Fruit fly (Drosophila melanogaster) whole organism, embryonic: ENCODE measurements around the gene Abl.
A peak's percentile ranks its signal among the peaks of the same experiment; 100 is the strongest.

Experiments
- CG10274 ChIP-seq: fragments of 200-800 bp; sonication (Bioruptor generic); optimal IDR thresholded peaks from 3 replicates; lab custom pipeline; 2017; ENCODE audit warnings: missing biosample characterization, mild to moderate bottlenecking, missing genetic modification characterization
- CG10979 ChIP-seq: fragments of 200-800 bp; sonication (Bioruptor generic); optimal IDR thresholded peaks from 2 replicates; lab custom pipeline; 2018; ENCODE audit warnings: missing biosample characterization, mild to moderate bottlenecking, missing genetic modification characterization, moderate library complexity
- CG12769 ChIP-seq: fragments of 200-800 bp; sonication (Bioruptor generic); optimal IDR thresholded peaks from 2 replicates; lab custom pipeline; 2019; ENCODE audit warnings: missing biosample characterization, mild to moderate bottlenecking, missing genetic modification characterization, moderate library complexity
- CG13296 ChIP-seq: fragments of 200-800 bp; sonication (Bioruptor generic); optimal IDR thresholded peaks from 3 replicates; lab custom pipeline; 2018; ENCODE audit warnings: missing biosample characterization, mild to moderate bottlenecking, missing genetic modification characterization
- CG13894 ChIP-seq: fragments of 200-800 bp; sonication (Bioruptor generic); optimal IDR thresholded peaks from 3 replicates; lab custom pipeline; 2018; ENCODE audit warnings: missing biosample characterization, mild to moderate bottlenecking, missing genetic modification characterization, moderate library complexity
- CG14860 ChIP-seq: fragments of 200-800 bp; sonication (Bioruptor generic); IDR thresholded peaks from 3 replicates; pipeline ENCODE4 v1.3.6; 2022; ENCODE audit warnings: missing biosample characterization, missing genetic modification characterization; ENCODE audit not compliant: partially characterized antibody
- CG15479 ChIP-seq: fragments of 200-800 bp; sonication (Bioruptor generic); optimal IDR thresholded peaks from 3 replicates; lab custom pipeline; 2019; ENCODE audit warnings: missing biosample characterization, mild to moderate bottlenecking, missing genetic modification characterization, moderate library complexity
- CG1602 ChIP-seq: fragments of 200-800 bp; sonication (Bioruptor generic); optimal IDR thresholded peaks from 3 replicates; lab custom pipeline; 2016; ENCODE audit warnings: missing biosample characterization, missing genetic modification characterization
- CG17359 ChIP-seq: fragments of 200-800 bp; sonication (Bioruptor generic); optimal IDR thresholded peaks from 3 replicates; lab custom pipeline; 2018; ENCODE audit warnings: missing biosample characterization, mild to moderate bottlenecking, missing genetic modification characterization, moderate library complexity
- CG17802 ChIP-seq: fragments of 200-800 bp; sonication (Bioruptor generic); optimal IDR thresholded peaks from 2 replicates; lab custom pipeline; 2018; ENCODE audit warnings: missing biosample characterization, mild to moderate bottlenecking, missing genetic modification characterization, moderate library complexity
- CG3065 ChIP-seq: fragments of 200-800 bp; sonication (Bioruptor generic); optimal IDR thresholded peaks from 2 replicates; lab custom pipeline; 2016; ENCODE audit warnings: missing biosample characterization, missing genetic modification characterization
- CG31441 ChIP-seq: fragments of 200-800 bp; sonication (Bioruptor generic); IDR thresholded peaks from 2 replicates; pipeline ENCODE4 v1.3.6; 2022; ENCODE audit warnings: missing biosample characterization, missing genetic modification characterization
- CG34422 ChIP-seq: fragments of 200-800 bp; sonication (Bioruptor generic); IDR thresholded peaks from 3 replicates; pipeline ENCODE4 v1.3.6; 2022; ENCODE audit warnings: missing biosample characterization, missing genetic modification characterization
- CG4328 ChIP-seq: fragments of 200-800 bp; sonication (Bioruptor generic); optimal IDR thresholded peaks from 3 replicates; lab custom pipeline; 2017; ENCODE audit warnings: missing biosample characterization, missing genetic modification reagents, missing genetic modification characterization
- CG7745 ChIP-seq: fragments of 200-800 bp; sonication (Bioruptor generic); optimal IDR thresholded peaks from 2 replicates; lab custom pipeline; 2018; ENCODE audit warnings: missing biosample characterization, mild to moderate bottlenecking, missing genetic modification characterization, moderate library complexity
- CG7928 ChIP-seq: fragments of 200-800 bp; sonication (Bioruptor generic); optimal IDR thresholded peaks from 2 replicates; lab custom pipeline; 2017; ENCODE audit warnings: missing biosample characterization, mild to moderate bottlenecking, missing genetic modification characterization
- CG9609 ChIP-seq: fragments of 200-800 bp; sonication (Bioruptor generic); optimal IDR thresholded peaks from 3 replicates; lab custom pipeline; 2016; ENCODE audit warnings: missing biosample characterization, missing genetic modification characterization
- CkIIα-i1 ChIP-seq: fragments of 200-800 bp; sonication (Bioruptor generic); IDR thresholded peaks from 2 replicates; pipeline ENCODE4 v1.3.6; 2022; ENCODE audit warnings: missing biosample characterization, missing genetic modification characterization
- Eip74EF ChIP-seq, 2 experiments: fragments of 200-800 bp in 1 of 2; fragments of >200 bp in 1 of 2; sonication (Bioruptor generic) in 1 of 2; optimal IDR thresholded peaks; 2 replicates each; lab custom pipeline; 2017 to 2019; ENCODE audit warnings: missing biosample characterization in 2 of 2, missing genetic modification characterization in 2 of 2, mild to moderate bottlenecking in 1 of 2, moderate library complexity in 1 of 2
- Ets65A ChIP-seq: fragments of 200-800 bp; sonication (Bioruptor generic); peaks from one replicate; lab custom pipeline; 2016; ENCODE audit warnings: missing biosample characterization, missing genetic modification characterization
- Fer2 ChIP-seq: fragments of 200-800 bp; sonication (Bioruptor generic); optimal IDR thresholded peaks from 2 replicates; lab custom pipeline; 2018; ENCODE audit warnings: missing biosample characterization, mild to moderate bottlenecking, missing genetic modification characterization, moderate library complexity
- HmgD ChIP-seq: fragments of 200-800 bp; sonication (Bioruptor generic); optimal IDR thresholded peaks from 3 replicates; lab custom pipeline; 2016; ENCODE audit warnings: missing biosample characterization, missing genetic modification characterization
- Nf-YB ChIP-seq: fragments of 200-800 bp; sonication (Bioruptor generic); optimal IDR thresholded peaks from 3 replicates; lab custom pipeline; 2019; ENCODE audit warnings: missing biosample characterization, mild to moderate bottlenecking, missing genetic modification characterization, moderate library complexity
- Tbp ChIP-seq: fragments of >200 bp; optimal IDR thresholded peaks from 2 replicates; lab custom pipeline; 2018; ENCODE audit warnings: missing biosample characterization, missing genetic modification characterization
- Usf ChIP-seq: fragments of 200-800 bp; sonication (Bioruptor generic); optimal IDR thresholded peaks from 2 replicates; lab custom pipeline; 2017; ENCODE audit warnings: missing genotype, missing biosample characterization, missing genetic modification characterization
- cas ChIP-seq: fragments of 200-800 bp; sonication (Bioruptor generic); IDR thresholded peaks from 2 replicates; pipeline ENCODE4 v1.3.6; 2022; ENCODE audit warnings: missing biosample characterization, missing genetic modification characterization
- cato ChIP-seq: fragments of 200-800 bp; sonication (Bioruptor generic); optimal IDR thresholded peaks from 2 replicates; lab custom pipeline; 2016; ENCODE audit warnings: missing biosample characterization, missing genetic modification characterization, borderline replicate concordance
- crp ChIP-seq, 2 experiments: fragments of 200-800 bp; sonication (Bioruptor generic); optimal IDR thresholded peaks; 2 replicates in 1 of 2; 3 replicates in 1 of 2; lab custom pipeline; 2017; ENCODE audit warnings: missing biosample characterization in 2 of 2, missing genetic modification characterization in 2 of 2, mild to moderate bottlenecking in 1 of 2, moderate library complexity in 1 of 2
- dati ChIP-seq: fragments of 200-800 bp; sonication (Bioruptor generic); IDR thresholded peaks from 2 replicates; pipeline ENCODE4 v1.3.6; 2022; ENCODE audit warnings: missing biosample characterization, missing genetic modification characterization
- dimm ChIP-seq: fragments of 200-800 bp; sonication (Bioruptor generic); IDR thresholded peaks from 2 replicates; pipeline ENCODE4 v1.3.6; 2022; ENCODE audit warnings: missing biosample characterization, missing genetic modification characterization
- dysf ChIP-seq: fragments of 200-800 bp; sonication (Bioruptor generic); IDR thresholded peaks from 3 replicates; pipeline ENCODE4 v1.3.6; 2022; ENCODE audit warnings: missing biosample characterization, missing genetic modification characterization
- emc ChIP-seq: fragments of 200-800 bp; sonication (Bioruptor generic); optimal IDR thresholded peaks from 2 replicates; lab custom pipeline; 2016; ENCODE audit warnings: missing biosample characterization, missing genetic modification characterization
- exex ChIP-seq: fragments of 200-800 bp; sonication (Bioruptor generic); optimal IDR thresholded peaks from 4 replicates; lab custom pipeline; 2018; ENCODE audit warnings: missing biosample characterization, mild to moderate bottlenecking, missing genetic modification characterization, moderate library complexity
- eyg ChIP-seq: fragments of 200-800 bp; sonication (Bioruptor generic); optimal IDR thresholded peaks from 3 replicates; lab custom pipeline; 2016; ENCODE audit warnings: missing biosample characterization, missing genetic modification characterization
- fru ChIP-seq: fragments of >200 bp; optimal IDR thresholded peaks from 2 replicates; lab custom pipeline; 2017
- ftz-f1 ChIP-seq: fragments of 200-800 bp; sonication (Bioruptor generic); optimal IDR thresholded peaks from 2 replicates; lab custom pipeline; 2016; ENCODE audit warnings: missing biosample characterization, missing genetic modification characterization
- gfzf ChIP-seq: fragments of 200-800 bp; sonication (Bioruptor generic); optimal IDR thresholded peaks from 2 replicates; lab custom pipeline; 2016; ENCODE audit warnings: missing biosample characterization, mild to moderate bottlenecking, missing genetic modification characterization, moderate library complexity
- hb ChIP-seq: fragments of 200-800 bp; sonication (Bioruptor generic); IDR thresholded peaks from 3 replicates; pipeline ENCODE4 v1.3.6; 2022; ENCODE audit warnings: missing biosample characterization, missing genetic modification characterization; ENCODE audit not compliant: partially characterized antibody
- hkb ChIP-seq, 2 experiments: fragments of 200-800 bp in 1 of 2; fragments of >200 bp in 1 of 2; sonication (Bioruptor generic) in 1 of 2; IDR thresholded peaks in 1 of 2; optimal IDR thresholded peaks in 1 of 2; 2 replicates each; pipeline versions ENCODE4 v1.3.6 to Lab custom; 2017 to 2022; ENCODE audit warnings: missing biosample characterization in 1 of 2, missing genetic modification characterization in 1 of 2
- ind ChIP-seq: fragments of 200-800 bp; sonication (Bioruptor generic); optimal IDR thresholded peaks from 3 replicates; lab custom pipeline; 2016; ENCODE audit warnings: missing biosample characterization, missing genetic modification characterization
- insv ChIP-seq, 2 experiments: fragments of 200-800 bp; sonication (Bioruptor generic); optimal IDR thresholded peaks; 3 replicates each; lab custom pipeline; 2016 to 2018; ENCODE audit warnings: missing biosample characterization in 2 of 2, missing genetic modification characterization in 2 of 2
- jing ChIP-seq: fragments of 200-800 bp; sonication (Bioruptor generic); optimal IDR thresholded peaks from 2 replicates; lab custom pipeline; 2018; ENCODE audit warnings: missing biosample characterization, mild to moderate bottlenecking, missing genetic modification characterization
- nom ChIP-seq: fragments of 200-800 bp; sonication (Bioruptor generic); optimal IDR thresholded peaks from 2 replicates; lab custom pipeline; 2017; ENCODE audit warnings: missing biosample characterization, missing genetic modification characterization, mild to moderate bottlenecking, moderate library complexity, missing genetic modification reagents
- pho ChIP-seq: fragments of 200-800 bp; sonication (Bioruptor generic); optimal IDR thresholded peaks from 2 replicates; lab custom pipeline; 2016; ENCODE audit warnings: missing biosample characterization, missing genetic modification characterization
- psq ChIP-seq: fragments of 200-800 bp; sonication (Bioruptor generic); optimal IDR thresholded peaks from 2 replicates; lab custom pipeline; 2017; ENCODE audit warnings: missing biosample characterization, missing genetic modification characterization
- ro ChIP-seq: fragments of 200-800 bp; sonication (Bioruptor generic); IDR thresholded peaks from 2 replicates; pipeline ENCODE4 v1.3.6; 2022; ENCODE audit warnings: missing biosample characterization, missing genetic modification characterization
- sens ChIP-seq: fragments of 200-800 bp; sonication (Bioruptor generic); peaks from one replicate; lab custom pipeline; 2016; ENCODE audit warnings: missing biosample characterization, missing genetic modification characterization
- sisA ChIP-seq: fragments of 200-800 bp; sonication (Bioruptor generic); IDR thresholded peaks from 2 replicates; pipeline ENCODE4 v1.3.6; 2022; ENCODE audit warnings: missing biosample characterization, missing genetic modification characterization
- tup ChIP-seq: fragments of 200-800 bp; sonication (Bioruptor generic); optimal IDR thresholded peaks from 2 replicates; lab custom pipeline; 2016; ENCODE audit warnings: missing biosample characterization, mild to moderate bottlenecking, missing genetic modification characterization, moderate library complexity
- wdn ChIP-seq: fragments of 200-800 bp; sonication (Bioruptor generic); IDR thresholded peaks from 2 replicates; pipeline ENCODE4 v1.3.6; 2022; ENCODE audit warnings: missing biosample characterization, missing genetic modification characterization
- yki ChIP-seq: fragments of >200 bp; optimal IDR thresholded peaks from 3 replicates; lab custom pipeline; 2018

The Abl gene

dm6 chr3L:16584074-16584578 is 63.6 kb downstream of the Abl start, which contains the start of gene UQCR-C2 (continued):
- no peak for TF ChIP-seq hb (GFP tag; lab: Robert Waterston, UW)
- no peak for TF ChIP-seq jing (GFP tag; lab: Kevin White, UChicago)
- TF ChIP-seq pho (GFP tag; lab: Kevin White, UChicago), result no peak
- TF ChIP-seq CG17802, result no peak
- TF ChIP-seq CkIIα-i1, result no peak
- no peak for TF ChIP-seq CG12769 (tag; lab: Kevin White, UChicago)
- no peak for TF ChIP-seq exex (tag; lab: Kevin White, UChicago)
- TF ChIP-seq ftz-f1, result peak; percentile 18
- no peak for TF ChIP-seq dati (GFP tag; lab: Robert Waterston, UW)
- no peak for TF ChIP-seq sisA (GFP tag; lab: Robert Waterston, UW)
- TF ChIP-seq cas (GFP tag; lab: Robert Waterston, UW), result no peak
- no peak for TF ChIP-seq insv (GFP tag; optimal IDR thresholded peaks at IDR 0.05; lab: Kevin White, UChicago)
- no peak for TF ChIP-seq Usf (GFP tag; lab: Kevin White, UChicago)
- no peak for TF ChIP-seq CG14860 (GFP tag; lab: Robert Waterston, UW)
- TF ChIP-seq ro (GFP tag; lab: Robert Waterston, UW), result no peak
- no peak for TF ChIP-seq ind (GFP tag; lab: Kevin White, UChicago)
- peak; percentile 96 for TF ChIP-seq CG31441 (GFP tag; lab: Robert Waterston, UW)
- TF ChIP-seq CG1602 (GFP tag; lab: Kevin White, UChicago), result no peak
- no peak for TF ChIP-seq CG17359 (tag; lab: Kevin White, UChicago)
- no peak for TF ChIP-seq emc (GFP tag; lab: Kevin White, UChicago)
- TF ChIP-seq tup (GFP tag; lab: Kevin White, UChicago), result no peak
- no peak for TF ChIP-seq CG4328 (GFP tag; lab: Kevin White, UChicago)
- TF ChIP-seq dimm (GFP tag; lab: Robert Waterston, UW), result no peak
- TF ChIP-seq dysf, result no peak
- TF ChIP-seq crp (GFP tag; optimal IDR thresholded peaks at IDR 0.05; lab: Kevin White, UChicago), result peak in 1 of 2 experiments; percentile 83
- TF ChIP-seq CG15479, result no peak
- peak; percentile 61 for TF ChIP-seq sens
- no peak for TF ChIP-seq wdn
- no peak for TF ChIP-seq eyg (GFP tag; lab: Kevin White, UChicago)
- TF ChIP-seq CG7928 (GFP tag; lab: Kevin White, UChicago), result peak; percentile 37
- no peak for TF ChIP-seq Nf-YB (GFP tag; lab: Kevin White, UChicago)
- peak; percentile 14 for TF ChIP-seq HmgD
- peak; percentile 87 for TF ChIP-seq Ets65A (GFP tag; lab: Kevin White, UChicago)
- TF ChIP-seq CG9609 (GFP tag; lab: Kevin White, UChicago), result no peak
- TF ChIP-seq gfzf, result peak; percentile 98
- TF ChIP-seq fru (lab: Kevin White, UChicago), result no peak
- no peak for TF ChIP-seq CG10274 (GFP tag; lab: Kevin White, UChicago)
- no peak for TF ChIP-seq CG3065 (GFP tag; lab: Kevin White, UChicago)
- no peak for TF ChIP-seq yki (lab: Kevin White, UChicago)
- TF ChIP-seq CG34422 (GFP tag; lab: Robert Waterston, UW), result no peak
- no peak for TF ChIP-seq Fer2 (tag; lab: Kevin White, UChicago)
- no peak for TF ChIP-seq cato (GFP tag; lab: Kevin White, UChicago)
- no peak for TF ChIP-seq CG10979 (tag; lab: Kevin White, UChicago)
- no peak for TF ChIP-seq Eip74EF (GFP tag; optimal IDR thresholded peaks at IDR 0.05; lab: Kevin White, UChicago)
- peak; percentile 36 for TF ChIP-seq nom (GFP tag; lab: Kevin White, UChicago)
- no peak for TF ChIP-seq psq (GFP tag; lab: Kevin White, UChicago)
- TF ChIP-seq CG13296 (GFP tag; lab: Kevin White, UChicago), result no peak
- no peak for TF ChIP-seq CG7745
- peak; percentile 54 for TF ChIP-seq CG13894 (tag; lab: Kevin White, UChicago)
- TF ChIP-seq hkb (optimal IDR thresholded peaks at IDR 0.05; lab: Kevin White, UChicago), result no peak
- TF ChIP-seq hkb (GFP tag; IDR thresholded peaks at IDR 0.05; lab: Robert Waterston, UW), result no peak
- TF ChIP-seq Tbp (GFP tag; lab: Kevin White, UChicago), result no peak
